Fruit fly (Drosophila melanogaster): ENCODE results near the gene CG7382.

The CG7382 gene

DNA sequence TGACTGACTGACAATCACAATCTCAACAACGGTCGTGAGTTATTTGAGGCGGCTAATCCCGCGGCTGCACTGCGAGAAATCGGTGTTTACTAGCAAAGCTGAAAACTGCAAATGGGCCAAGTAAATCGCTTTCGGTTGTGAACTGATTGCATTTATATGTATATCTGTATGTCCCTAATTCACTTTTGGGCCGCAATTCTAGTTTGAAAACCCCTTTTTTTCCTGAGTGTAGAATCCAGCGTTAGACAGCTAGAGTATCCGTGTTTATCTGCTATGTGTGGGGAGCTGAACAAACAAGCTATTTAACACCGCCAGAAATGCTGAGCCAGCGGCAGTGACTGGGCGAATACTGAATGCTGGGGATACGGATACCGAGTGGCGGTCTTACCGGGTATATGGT lies 43.0 kb downstream of the CG7382 start (continued):
- TF ChIP-seq Ptx1 (GFP tag; IDR thresholded peaks at IDR 0.05): peak; percentile 79
- peak; percentile 31 for TF ChIP-seq Sry-δ (GFP tag; optimal IDR thresholded peaks at IDR 0.05)
- TF ChIP-seq CG18011 (GFP tag; optimal IDR thresholded peaks at IDR 0.05): no peak
- TF ChIP-seq pita (GFP tag; optimal IDR thresholded peaks at IDR 0.05): no peak
- TF ChIP-seq Lim3 (GFP tag; IDR thresholded peaks at IDR 0.05): peak; percentile 60; the same call in 1 of the 2 replicates
- no peak for TF ChIP-seq ftz-f1 (GFP tag; optimal IDR thresholded peaks at IDR 0.05)
- peak; percentile 85 for TF ChIP-seq CG5953 (GFP tag; IDR thresholded peaks at IDR 0.05)
- peak; percentile 84 for TF ChIP-seq fd96Cb (tag; optimal IDR thresholded peaks at IDR 0.05)
- TF ChIP-seq CG1832 (GFP tag; optimal IDR thresholded peaks at IDR 0.05): no peak
- no peak for TF ChIP-seq CG10274 (GFP tag; optimal IDR thresholded peaks at IDR 0.05)
- peak in 1 of 3 experiments; percentile 12 for TF ChIP-seq Stat92E (GFP tag; optimal IDR thresholded peaks at IDR 0.05)
- peak; percentile 74 for TF ChIP-seq repo (GFP tag; optimal IDR thresholded peaks at IDR 0.05)
- no peak for TF ChIP-seq bigmax (GFP tag; optimal IDR thresholded peaks at IDR 0.05)
- TF ChIP-seq disco-r (GFP tag; optimal IDR thresholded peaks at IDR 0.05): peak; percentile 80
- TF ChIP-seq run (tag; optimal IDR thresholded peaks at IDR 0.05): peak; percentile 68
- TF ChIP-seq btn (GFP tag; optimal IDR thresholded peaks at IDR 0.05): peak; percentile 75
- peak; percentile 74 for TF ChIP-seq CG2678 (tag; optimal IDR thresholded peaks at IDR 0.05)
- peak; percentile 76 for TF ChIP-seq CG2875 (GFP tag; optimal IDR thresholded peaks at IDR 0.05)
- no peak for TF ChIP-seq yki (optimal IDR thresholded peaks at IDR 0.05)
- peak; percentile 81 for TF ChIP-seq p53 (GFP tag; optimal IDR thresholded peaks at IDR 0.05)
- peak; percentile 57 for TF ChIP-seq nerfin-1 (tag; optimal IDR thresholded peaks at IDR 0.05)
- peak; percentile 56 to 77 for TF ChIP-seq Hr51 (GFP tag; optimal IDR thresholded peaks at IDR 0.05)
- peak; percentile 44 for TF ChIP-seq sd (tag; optimal IDR thresholded peaks at IDR 0.05)
- peak; percentile 94 for TF ChIP-seq slp2 (GFP tag; optimal IDR thresholded peaks at IDR 0.05)
- peak; percentile 19 for TF ChIP-seq TFAM (GFP tag; optimal IDR thresholded peaks at IDR 0.05)
- TF ChIP-seq org-1 (GFP tag; optimal IDR thresholded peaks at IDR 0.05): peak; percentile 81
- TF ChIP-seq CG15696 (tag; optimal IDR thresholded peaks at IDR 0.05): peak; percentile 87
- TF ChIP-seq odd (GFP tag; optimal IDR thresholded peaks at IDR 0.05): peak; percentile 50
- TF ChIP-seq Spps (tag; optimal IDR thresholded peaks at IDR 0.05): peak; percentile 66
- TF ChIP-seq Med (GFP tag): peak; percentile 96
- peak; percentile 59 for TF ChIP-seq CG6813 (GFP tag; optimal IDR thresholded peaks at IDR 0.05)
- peak; percentile 85 for TF ChIP-seq CG30403 (GFP tag; optimal IDR thresholded peaks at IDR 0.05)
- TF ChIP-seq sima (GFP tag; optimal IDR thresholded peaks at IDR 0.05): peak; percentile 34
- no peak for TF ChIP-seq CG3995 (GFP tag; optimal IDR thresholded peaks at IDR 0.05)
- TF ChIP-seq Fer2 (tag; optimal IDR thresholded peaks at IDR 0.05): peak; percentile 14
- peak; percentile 80 for TF ChIP-seq CG7839 (tag; optimal IDR thresholded peaks at IDR 0.05)
- peak; percentile 82; the same call in 2 of the 3 replicates for TF ChIP-seq CG34422 (GFP tag; IDR thresholded peaks at IDR 0.05)
- peak; percentile 76 for TF ChIP-seq bab2 (GFP tag; optimal IDR thresholded peaks at IDR 0.05)
- TF ChIP-seq CG31388 (GFP tag; optimal IDR thresholded peaks at IDR 0.05): no peak
- peak; percentile 73 for TF ChIP-seq CG4820 (GFP tag; optimal IDR thresholded peaks at IDR 0.05)
- TF ChIP-seq fd102C (GFP tag; optimal IDR thresholded peaks at IDR 0.05): peak; percentile 81
- peak; percentile 85 for TF ChIP-seq CG10462 (GFP tag; optimal IDR thresholded peaks at IDR 0.05)
- TF ChIP-seq Rfx (GFP tag; IDR thresholded peaks at IDR 0.05): peak; percentile 84
- TF ChIP-seq HLHmδ (GFP tag; optimal IDR thresholded peaks at IDR 0.05): no peak
- no peak for TF ChIP-seq sc (optimal IDR thresholded peaks at IDR 0.05)
- peak; percentile 81 for TF ChIP-seq sc (GFP tag; optimal IDR thresholded peaks at IDR 0.05)
- TF ChIP-seq pb (GFP tag; optimal IDR thresholded peaks at IDR 0.05): peak; percentile 79
- peak; percentile 93 for TF ChIP-seq Optix (GFP tag; IDR thresholded peaks at IDR 0.05)
- peak; percentile 62 for TF ChIP-seq Sox102F (GFP tag; optimal IDR thresholded peaks at IDR 0.05)
- TF ChIP-seq bcd (GFP tag; optimal IDR thresholded peaks at IDR 0.05): peak; percentile 70
- peak; percentile 56 for TF ChIP-seq caup (GFP tag; optimal IDR thresholded peaks at IDR 0.05; ENCODE audit: severe bottlenecking)

Measured in whole organism, embryonic.